Fruit fly (Drosophila melanogaster) whole organism, embryonic: ENCODE data around the gene sff.

Experiments
- Awh ChIP-seq: fragments of 200-800 bp; sonication (Bioruptor generic); IDR thresholded peaks from 2 replicates; pipeline ENCODE4, ENCODE4 v1.3.6; 2022; ENCODE audit warnings: missing biosample characterization, missing genetic modification characterization
- CG10209 ChIP-seq: fragments of 200-800 bp; sonication (Bioruptor generic); optimal IDR thresholded peaks from 3 replicates; lab custom pipeline; 2017; ENCODE audit warnings: missing biosample characterization, mild to moderate bottlenecking, missing genetic modification characterization, missing genetic modification reagents
- CG10366 ChIP-seq: fragments of 200-800 bp; sonication (Bioruptor generic); IDR thresholded peaks from 2 replicates; pipeline ENCODE4 v1.3.6; 2022; ENCODE audit warnings: missing biosample characterization, missing genetic modification characterization
- CG10654 ChIP-seq: fragments of 200-800 bp; sonication (Bioruptor generic); optimal IDR thresholded peaks from 2 replicates; lab custom pipeline; 2016; ENCODE audit warnings: missing biosample characterization, missing genetic modification characterization
- CG11456 ChIP-seq: fragments of 200-800 bp; sonication (Bioruptor generic); IDR thresholded peaks from 3 replicates; pipeline ENCODE4 v1.3.6; 2022; ENCODE audit warnings: missing biosample characterization, missing genetic modification characterization
- CG11696 ChIP-seq: fragments of 200-800 bp; sonication (Bioruptor generic); IDR thresholded peaks from 2 replicates; pipeline ENCODE4 v1.3.6; 2022; ENCODE audit warnings: missing biosample characterization, missing genetic modification characterization
- CG13624 ChIP-seq: fragments of 200-800 bp; sonication (Bioruptor generic); optimal IDR thresholded peaks from 2 replicates; lab custom pipeline; 2016; ENCODE audit warnings: missing biosample characterization, missing genetic modification characterization
- CG14667 ChIP-seq: fragments of 200-800 bp; sonication (Bioruptor generic); IDR thresholded peaks from 2 replicates; pipeline ENCODE4 v1.3.6; 2022; ENCODE audit warnings: missing biosample characterization, missing genetic modification characterization
- CG15696 ChIP-seq: fragments of 200-800 bp; sonication (Bioruptor generic); optimal IDR thresholded peaks from 2 replicates; lab custom pipeline; 2019; ENCODE audit warnings: missing biosample characterization, mild to moderate bottlenecking, missing genetic modification characterization, moderate library complexity
- CG1603 ChIP-seq: fragments of 200-800 bp; sonication (Bioruptor generic); optimal IDR thresholded peaks from 2 replicates; lab custom pipeline; 2019; ENCODE audit warnings: missing biosample characterization, mild to moderate bottlenecking, missing genetic modification characterization, moderate library complexity
- CG17328 ChIP-seq: fragments of 200-800 bp; sonication (Bioruptor generic); IDR thresholded peaks from 2 replicates; pipeline ENCODE4 v1.3.6; 2022; ENCODE audit warnings: missing biosample characterization, missing genetic modification characterization
- CG17912 ChIP-seq: fragments of 200-800 bp; sonication (Bioruptor generic); optimal IDR thresholded peaks from 2 replicates; lab custom pipeline; 2018; ENCODE audit warnings: missing biosample characterization, mild to moderate bottlenecking, missing genetic modification characterization
- CG18262 ChIP-seq: fragments of 200-800 bp; optimal IDR thresholded peaks from 3 replicates; lab custom pipeline; 2019; ENCODE audit warnings: missing biosample characterization, mild to moderate bottlenecking, missing genetic modification characterization, moderate library complexity
- CG2875 ChIP-seq: fragments of 200-800 bp; sonication (Bioruptor generic); optimal IDR thresholded peaks from 2 replicates; lab custom pipeline; 2017; ENCODE audit warnings: missing biosample characterization, mild to moderate bottlenecking, missing genetic modification characterization, missing genetic modification reagents
- CG32532 ChIP-seq: fragments of 200-800 bp; sonication (Bioruptor generic); IDR thresholded peaks from 2 replicates; pipeline ENCODE4 v1.3.6; 2022; ENCODE audit warnings: missing biosample characterization, missing genetic modification characterization
- CG3995 ChIP-seq: fragments of 200-800 bp; sonication (Bioruptor generic); optimal IDR thresholded peaks from 3 replicates; lab custom pipeline; 2016; ENCODE audit warnings: missing biosample characterization, missing genetic modification characterization
- CG5180 ChIP-seq: fragments of 200-800 bp; sonication (Bioruptor generic); optimal IDR thresholded peaks from 3 replicates; lab custom pipeline; 2017; ENCODE audit warnings: missing biosample characterization, missing genetic modification characterization, mild to moderate bottlenecking, moderate library complexity, missing genetic modification reagents
- CG6765 ChIP-seq: fragments of 200-800 bp; sonication (Bioruptor generic); optimal IDR thresholded peaks from 3 replicates; lab custom pipeline; 2017; ENCODE audit warnings: missing biosample characterization, mild to moderate bottlenecking, missing genetic modification characterization
- CG7357 ChIP-seq: fragments of 200-800 bp; sonication (Bioruptor generic); IDR thresholded peaks from 3 replicates; pipeline ENCODE4 v1.3.6; 2022; ENCODE audit warnings: missing biosample characterization, missing genetic modification characterization
- CG7928 ChIP-seq: fragments of 200-800 bp; sonication (Bioruptor generic); optimal IDR thresholded peaks from 2 replicates; lab custom pipeline; 2017; ENCODE audit warnings: missing biosample characterization, mild to moderate bottlenecking, missing genetic modification characterization
- CG8089 ChIP-seq: fragments of 200-800 bp; sonication (Bioruptor generic); optimal IDR thresholded peaks from 3 replicates; lab custom pipeline; 2016; ENCODE audit warnings: missing biosample characterization, missing genetic modification characterization
- CG8924 ChIP-seq: fragments of 200-800 bp; optimal IDR thresholded peaks from 3 replicates; lab custom pipeline; 2019; ENCODE audit warnings: missing biosample characterization, mild to moderate bottlenecking, missing genetic modification characterization, moderate library complexity
- CG9932 ChIP-seq: fragments of 200-800 bp; sonication (Bioruptor generic); IDR thresholded peaks from 2 replicates; pipeline ENCODE4 v1.3.6; 2022; ENCODE audit warnings: missing biosample characterization, missing genetic modification characterization
- CHES-1-like ChIP-seq: fragments of 200-800 bp; sonication (Bioruptor generic); optimal IDR thresholded peaks from 2 replicates; lab custom pipeline; 2016; ENCODE audit warnings: missing biosample characterization, missing genetic modification characterization
- Doc3 ChIP-seq: fragments of 200-800 bp; sonication (Bioruptor generic); IDR thresholded peaks from 3 replicates; pipeline ENCODE4 v1.3.6; 2022; ENCODE audit warnings: missing biosample characterization, missing genetic modification characterization; ENCODE audit not compliant: partially characterized antibody
- Ets65A ChIP-seq: fragments of 200-800 bp; sonication (Bioruptor generic); peaks from one replicate; lab custom pipeline; 2016; ENCODE audit warnings: missing biosample characterization, missing genetic modification characterization
- HLH3B ChIP-seq: fragments of 200-800 bp; sonication (Bioruptor generic); IDR thresholded peaks from 2 replicates; pipeline ENCODE4 v1.3.6; 2022; ENCODE audit warnings: missing biosample characterization, missing genetic modification characterization
- Hr39 ChIP-seq: fragments of >200 bp; optimal IDR thresholded peaks from 2 replicates; lab custom pipeline; 2017
- Hsf ChIP-seq: fragments of 200-800 bp; sonication (Bioruptor generic); optimal IDR thresholded peaks from 3 replicates; lab custom pipeline; 2016; ENCODE audit warnings: missing biosample characterization, missing genetic modification characterization
- Jarid2 ChIP-seq: fragments of 200-800 bp; sonication (Bioruptor generic); optimal IDR thresholded peaks from 3 replicates; lab custom pipeline; 2017; ENCODE audit warnings: mild to moderate bottlenecking, missing biosample characterization, missing genetic modification reagents, missing genetic modification characterization
- Max ChIP-seq: fragments of 200-800 bp; sonication (Bioruptor generic); optimal IDR thresholded peaks from 2 replicates; lab custom pipeline; 2016; ENCODE audit warnings: missing biosample characterization, mild to moderate bottlenecking, missing genetic modification characterization
- Nf-YA ChIP-seq: fragments of 200-800 bp; sonication (Bioruptor generic); IDR thresholded peaks from 2 replicates; pipeline ENCODE4 v1.3.6; 2022; ENCODE audit warnings: missing biosample characterization, missing genetic modification characterization
- abd-A ChIP-seq: fragments of 200-800 bp; sonication (Bioruptor generic); optimal IDR thresholded peaks from 3 replicates; lab custom pipeline; 2019; ENCODE audit warnings: missing biosample characterization, mild to moderate bottlenecking, missing genetic modification characterization, moderate library complexity
- chif ChIP-seq, 2 experiments: fragments of 200-800 bp; sonication (Bioruptor generic); optimal IDR thresholded peaks; 3 replicates each; lab custom pipeline; 2016; ENCODE audit warnings: missing biosample characterization in 2 of 2, missing genetic modification characterization in 2 of 2
- gro ChIP-seq: fragments of 200-800 bp; sonication (Bioruptor generic); optimal IDR thresholded peaks from 2 replicates; lab custom pipeline; 2016; ENCODE audit warnings: missing biosample characterization, missing genetic modification characterization
- hkb ChIP-seq, 2 experiments: fragments of 200-800 bp in 1 of 2; fragments of >200 bp in 1 of 2; sonication (Bioruptor generic) in 1 of 2; IDR thresholded peaks in 1 of 2; optimal IDR thresholded peaks in 1 of 2; 2 replicates each; pipeline versions ENCODE4 v1.3.6 to Lab custom; 2017 to 2022; ENCODE audit warnings: missing biosample characterization in 1 of 2, missing genetic modification characterization in 1 of 2
- insv ChIP-seq, 2 experiments: fragments of 200-800 bp; sonication (Bioruptor generic); optimal IDR thresholded peaks; 3 replicates each; lab custom pipeline; 2016 to 2018; ENCODE audit warnings: missing biosample characterization in 2 of 2, missing genetic modification characterization in 2 of 2
- jumu ChIP-seq: fragments of 200-800 bp; sonication (Bioruptor generic); optimal IDR thresholded peaks from 3 replicates; lab custom pipeline; 2016; ENCODE audit warnings: missing biosample characterization, missing genetic modification characterization
- mirr ChIP-seq: fragments of 200-800 bp; sonication (Bioruptor generic); optimal IDR thresholded peaks from 3 replicates; lab custom pipeline; 2018; ENCODE audit warnings: missing biosample characterization, mild to moderate bottlenecking, missing genetic modification characterization
- oc ChIP-seq: fragments of 200-800 bp; sonication (Bioruptor generic); optimal IDR thresholded peaks from 2 replicates; lab custom pipeline; 2018; ENCODE audit warnings: missing biosample characterization, mild to moderate bottlenecking, missing genetic modification characterization, moderate library complexity
- onecut ChIP-seq: fragments of 200-800 bp; sonication (Bioruptor generic); IDR thresholded peaks from 2 replicates; pipeline ENCODE4 v1.3.6; 2022; ENCODE audit warnings: missing biosample characterization, missing genetic modification characterization
- pan ChIP-seq, 4 experiments: fragments of >200 bp in 3 of 4; fragments of 200-800 bp in 1 of 4; sonication (Bioruptor generic) in 1 of 4; optimal IDR thresholded peaks in 3 of 4; IDR thresholded peaks in 1 of 4; 2 replicates each; pipeline versions ENCODE4 v1.3.6 to Lab custom; 2017 to 2022; ENCODE audit warnings: missing biosample characterization in 2 of 4, missing genetic modification characterization in 2 of 4, mixed read lengths in 1 of 4
- pum ChIP-seq: fragments of 200-800 bp; sonication (Bioruptor generic); optimal IDR thresholded peaks from 2 replicates; lab custom pipeline; 2016; ENCODE audit warnings: missing biosample characterization, missing genetic modification characterization
- sens ChIP-seq: fragments of 200-800 bp; sonication (Bioruptor generic); peaks from one replicate; lab custom pipeline; 2016; ENCODE audit warnings: missing biosample characterization, missing genetic modification characterization
- sens-2 ChIP-seq: fragments of 200-800 bp; sonication (Bioruptor generic); IDR thresholded peaks from 2 replicates; pipeline ENCODE4 v1.3.6; 2022; ENCODE audit warnings: missing biosample characterization, missing genetic modification characterization
- trh ChIP-seq: fragments of 200-800 bp; sonication (Bioruptor generic); optimal IDR thresholded peaks from 2 replicates; lab custom pipeline; 2016; ENCODE audit warnings: missing biosample characterization, missing genetic modification characterization
- twi ChIP-seq: fragments of 200-800 bp; optimal IDR thresholded peaks from 2 replicates; lab custom pipeline; 2019; ENCODE audit warnings: missing biosample characterization, mild to moderate bottlenecking, missing genetic modification characterization, moderate library complexity
- unpg ChIP-seq: fragments of 200-800 bp; sonication (Bioruptor generic); optimal IDR thresholded peaks from 3 replicates; lab custom pipeline; 2018; ENCODE audit warnings: missing biosample characterization, mild to moderate bottlenecking, missing genetic modification characterization, moderate library complexity
- vvl ChIP-seq: fragments of 200-800 bp; sonication (Bioruptor generic); IDR thresholded peaks from 2 replicates; pipeline ENCODE4 v1.3.6; 2022; ENCODE audit warnings: missing biosample characterization, missing genetic modification characterization
- wek ChIP-seq: fragments of 200-800 bp; sonication (Bioruptor generic); optimal IDR thresholded peaks from 3 replicates; lab custom pipeline; 2018; ENCODE audit warnings: missing biosample characterization, mild to moderate bottlenecking, missing genetic modification characterization, moderate library complexity
- zen ChIP-seq: fragments of 200-800 bp; sonication (Bioruptor generic); optimal IDR thresholded peaks from 3 replicates; lab custom pipeline; 2018; ENCODE audit warnings: missing biosample characterization, mild to moderate bottlenecking, missing genetic modification characterization, moderate library complexity
- zfh2 ChIP-seq: fragments of 200-800 bp; sonication (Bioruptor generic); optimal IDR thresholded peaks from 2 replicates; lab custom pipeline; 2016; ENCODE audit warnings: missing biosample characterization, missing genetic modification characterization

sff gene

dm6 chr3L:15953892-15954291 lies 29.2 kb upstream of the sff start (continued):
- no peak for TF ChIP-seq twi (tag; lab: Kevin White, UChicago)
- TF ChIP-seq CG7928 (GFP tag; lab: Kevin White, UChicago): no peak
- TF ChIP-seq CG11456 (GFP tag; lab: Robert Waterston, UW): no peak
- TF ChIP-seq CG8089 (GFP tag; lab: Kevin White, UChicago): no peak
- no peak for TF ChIP-seq insv (GFP tag; optimal IDR thresholded peaks at IDR 0.05; lab: Kevin White, UChicago)
- no peak for TF ChIP-seq chif (GFP tag; optimal IDR thresholded peaks at IDR 0.05; lab: Kevin White, UChicago)
- TF ChIP-seq jumu (GFP tag; lab: Kevin White, UChicago): no peak
- no peak for TF ChIP-seq Awh (GFP tag; lab: Robert Waterston, UW)
- TF ChIP-seq oc (tag; lab: Kevin White, UChicago): no peak
- TF ChIP-seq zen (tag; lab: Kevin White, UChicago): peak; percentile 2
- TF ChIP-seq Nf-YA: no peak
- no peak for TF ChIP-seq CG13624
- no peak for TF ChIP-seq CG9932
- TF ChIP-seq Doc3 (GFP tag; lab: Robert Waterston, UW): no peak
- TF ChIP-seq hkb (optimal IDR thresholded peaks at IDR 0.05; lab: Kevin White, UChicago): no peak
- 0 out of 2 replicates have a peak, but pooled peaks have one; percentile 23 for TF ChIP-seq hkb (GFP tag; IDR thresholded peaks at IDR 0.05; lab: Robert Waterston, UW)
- TF ChIP-seq gro: no peak
- no peak for TF ChIP-seq CG10654 (GFP tag; lab: Kevin White, UChicago)
- no peak for TF ChIP-seq CG32532 (GFP tag; lab: Robert Waterston, UW)
- no peak for TF ChIP-seq mirr (GFP tag; lab: Kevin White, UChicago)
- TF ChIP-seq CG14667 (GFP tag; lab: Robert Waterston, UW): no peak
- TF ChIP-seq pan (optimal IDR thresholded peaks at IDR 0.05; lab: Kevin White, UChicago): no peak
- TF ChIP-seq pan (GFP tag; optimal IDR thresholded peaks at IDR 0.05 in 1 of 2, IDR thresholded peaks at IDR 0.05 in 1 of 2): no peak
- no peak for TF ChIP-seq wek
- TF ChIP-seq CG17328 (GFP tag; lab: Robert Waterston, UW): no peak
- TF ChIP-seq CG10209: no peak
- TF ChIP-seq CG7357 (GFP tag; lab: Robert Waterston, UW): no peak
- TF ChIP-seq sens (GFP tag; lab: Kevin White, UChicago): no peak
- TF ChIP-seq CG17912 (GFP tag; lab: Kevin White, UChicago): no peak
- no peak for TF ChIP-seq Hr39 (lab: Kevin White, UChicago)
- no peak for TF ChIP-seq zfh2 (GFP tag; lab: Kevin White, UChicago)
- no peak for TF ChIP-seq Hsf (GFP tag; lab: Kevin White, UChicago)
- no peak for TF ChIP-seq Max (GFP tag; lab: Kevin White, UChicago)
- no peak for TF ChIP-seq CHES-1-like (GFP tag; lab: Kevin White, UChicago)
- TF ChIP-seq CG5180 (GFP tag; lab: Kevin White, UChicago): no peak
- TF ChIP-seq CG2875: no peak
- TF ChIP-seq CG8924 (tag; lab: Kevin White, UChicago): no peak
- TF ChIP-seq onecut (GFP tag; lab: Robert Waterston, UW): no peak
- TF ChIP-seq abd-A: peak; percentile 5
- TF ChIP-seq trh (GFP tag; lab: Kevin White, UChicago): no peak
- TF ChIP-seq pum: no peak
- TF ChIP-seq CG6765: no peak
- TF ChIP-seq CG11696: no peak
- TF ChIP-seq CG3995 (GFP tag; lab: Kevin White, UChicago): no peak
- TF ChIP-seq CG1603: no peak
- TF ChIP-seq unpg (GFP tag; lab: Kevin White, UChicago): no peak
- no peak for TF ChIP-seq CG10366 (GFP tag; lab: Robert Waterston, UW)
- no peak for TF ChIP-seq Jarid2
- peak; percentile 32 for TF ChIP-seq CG15696 (tag; lab: Kevin White, UChicago)
- no peak for TF ChIP-seq HLH3B
- 0 out of 2 replicates have a peak, but pooled peaks have one; percentile 18 for TF ChIP-seq vvl
- TF ChIP-seq Ets65A (GFP tag; lab: Kevin White, UChicago): no peak
- no peak for TF ChIP-seq sens-2 (GFP tag; lab: Robert Waterston, UW)
- TF ChIP-seq CG18262: no peak
